Fruit fly (Drosophila melanogaster): ENCODE measurements around the gene Or24a.
A peak's percentile ranks its signal among the peaks of the same experiment; 100 is the strongest.

DNA sequence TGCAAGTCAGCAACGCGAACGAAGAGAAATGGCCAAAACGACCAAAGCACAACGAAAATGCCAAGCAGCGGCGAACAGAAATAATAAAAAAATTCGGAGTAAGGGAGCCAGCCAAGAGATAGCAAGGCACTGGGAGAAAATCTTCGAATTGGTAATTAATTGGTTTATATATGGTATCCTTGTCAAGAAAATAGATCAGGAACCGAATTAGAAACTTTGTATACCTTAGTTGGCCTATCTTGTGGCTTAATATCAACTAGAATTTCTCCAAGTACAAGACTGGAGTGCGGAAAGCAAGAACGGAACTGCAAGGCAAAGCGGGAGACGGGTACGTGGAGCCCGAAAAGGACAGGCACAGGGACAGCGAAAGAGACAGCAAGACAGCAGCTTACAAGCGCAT, 14.0 kb upstream of the Or24a start:
- TF ChIP-seq CG31627 (GFP tag; optimal IDR thresholded peaks at IDR 0.05): peak; percentile 53
- no peak for TF ChIP-seq CG6276 (GFP tag; optimal IDR thresholded peaks at IDR 0.05)
- TF ChIP-seq CG11762 (GFP tag; optimal IDR thresholded peaks at IDR 0.05; ENCODE audit: insufficient read depth): no peak
- no peak for TF ChIP-seq Eip93F (GFP tag; optimal IDR thresholded peaks at IDR 0.05)
- TF ChIP-seq CG3919 (GFP tag; optimal IDR thresholded peaks at IDR 0.05): peak; percentile 58
- TF ChIP-seq svp (GFP tag): peak; percentile 83

All from whole organism, prepupa.